Worm (Caenorhabditis elegans) whole organism, midembryonic: ENCODE data around the gene B0286.1.

Experiments used
- klf-2 ChIP-seq: fragments of 200-800 bp; sonication (Bioruptor generic); conservative IDR thresholded peaks from 2 replicates; pipeline ENCODE4 v1.3.6; 2022; ENCODE audit warnings: missing genetic modification reagents, missing genetic modification characterization, missing compliant biosample characterization
- ref-1 ChIP-seq: fragments of 200-800 bp; sonication (Bioruptor generic); conservative IDR thresholded peaks from 2 replicates; pipeline ENCODE4 v1.3.6; 2022; ENCODE audit warnings: missing genetic modification reagents, missing genetic modification characterization, missing compliant biosample characterization

DNA sequence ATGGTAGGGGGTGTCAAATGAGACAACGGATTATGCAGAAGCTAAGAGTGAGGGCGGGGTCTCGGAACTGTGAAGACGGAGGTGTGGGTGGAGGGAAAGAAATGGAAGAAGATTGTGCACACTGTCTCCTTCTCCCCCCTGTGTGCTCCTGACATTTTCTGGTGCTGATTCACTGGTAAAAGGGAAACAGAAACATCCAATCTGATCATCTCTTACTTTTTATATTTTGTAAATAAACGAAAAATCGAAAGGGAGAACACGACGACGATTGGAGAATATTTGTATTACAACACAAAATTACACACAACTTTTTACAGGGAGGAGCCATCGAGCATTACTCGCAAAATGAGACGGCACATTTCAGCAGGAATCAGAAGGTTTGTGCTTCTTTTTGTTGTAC is 5.0 kb downstream of the B0286.1 start, which contains the start of gene fkh-6:
- TF ChIP-seq klf-2 (no peak), ref-1 (GFP tag; lab: Robert Waterston, UW) (no peak)
